Fruit fly (Drosophila melanogaster) whole organism, wandering third instar larva: Measurements from ENCODE around the gene CG32117.

Experiments used
- Abd-B ChIP-seq: fragments of >200 bp; optimal IDR thresholded peaks from 2 replicates; lab custom pipeline; 2017; ENCODE audit warnings: missing biosample characterization, missing genetic modification characterization
- CG9705 ChIP-seq: fragments of 200-800 bp; sonication (Bioruptor generic); optimal IDR thresholded peaks from 2 replicates; lab custom pipeline; 2018; ENCODE audit warnings: missing biosample characterization, mild to moderate bottlenecking, missing genetic modification characterization
- CrebA ChIP-seq: fragments of 200-800 bp; sonication (Bioruptor generic); optimal IDR thresholded peaks from 2 replicates; lab custom pipeline; 2016; ENCODE audit warnings: missing biosample characterization, mild to moderate bottlenecking, missing genetic modification characterization, borderline replicate concordance
- Dfd ChIP-seq: fragments of >200 bp; optimal IDR thresholded peaks from 2 replicates; lab custom pipeline; 2017; ENCODE audit warnings: missing biosample characterization, missing genetic modification characterization
- Dif ChIP-seq: fragments of 200-275, 200-300 bp; sonication (Bioruptor generic); optimal IDR thresholded peaks from 2 replicates; lab custom pipeline; 2018; ENCODE audit warnings: missing biosample characterization, missing genetic modification characterization; ENCODE audit not compliant: partially characterized antibody
- GATAd ChIP-seq: sonication (Bioruptor generic); optimal IDR thresholded peaks from 2 replicates; lab custom pipeline; 2016; ENCODE audit warnings: missing biosample characterization, missing genetic modification characterization
- HLH106 ChIP-seq: fragments of 200-800 bp; optimal IDR thresholded peaks from 3 replicates; lab custom pipeline; 2019; ENCODE audit warnings: missing biosample characterization, mild to moderate bottlenecking, missing genetic modification characterization, moderate library complexity
- Hr78 ChIP-seq: fragments of >200 bp; optimal IDR thresholded peaks from 2 replicates; lab custom pipeline; 2017; ENCODE audit warnings: missing biosample characterization, missing genetic modification characterization
- Hr83 ChIP-seq: fragments of 200-300 bp; sonication (Bioruptor generic); optimal IDR thresholded peaks from 2 replicates; lab custom pipeline; 2016; ENCODE audit warnings: missing biosample characterization, mild to moderate bottlenecking, missing genetic modification characterization, moderate library complexity; ENCODE audit not compliant: poor library complexity, severe bottlenecking
- Myc ChIP-seq: fragments of >200 bp; optimal IDR thresholded peaks from 2 replicates; lab custom pipeline; 2017
- N ChIP-seq: fragments of >200 bp; optimal IDR thresholded peaks from 2 replicates; lab custom pipeline; 2018; ENCODE audit warnings: missing biosample characterization, missing external identifiers, missing genetic modification characterization
- OdsH ChIP-seq: fragments of 200-800 bp; sonication (Bioruptor generic); optimal IDR thresholded peaks from 2 replicates; lab custom pipeline; 2016; ENCODE audit warnings: missing biosample characterization, mild to moderate bottlenecking, missing genetic modification characterization
- Rel ChIP-seq, 2 experiments: fragments of 200-800 bp; sonication (Bioruptor generic) in 1 of 2; optimal IDR thresholded peaks; 2 replicates in 1 of 2; 3 replicates in 1 of 2; lab custom pipeline; 2016 to 2019; ENCODE audit warnings: mild to moderate bottlenecking in 2 of 2, missing biosample characterization in 2 of 2, missing genetic modification characterization in 2 of 2, moderate library complexity in 1 of 2
- Vsx2 ChIP-seq: fragments of 200-300, 225-300 bp; sonication (Bioruptor generic); optimal IDR thresholded peaks from 2 replicates; lab custom pipeline; 2018; ENCODE audit warnings: missing biosample characterization, missing genetic modification characterization; ENCODE audit not compliant: partially characterized antibody
- br ChIP-seq: fragments of 200-800 bp; sonication (Bioruptor generic); optimal IDR thresholded peaks from 2 replicates; lab custom pipeline; 2016; ENCODE audit warnings: missing biosample characterization, missing genetic modification characterization
- brk ChIP-seq: fragments of 200-800 bp; sonication (Bioruptor generic); optimal IDR thresholded peaks from 2 replicates; lab custom pipeline; 2016; ENCODE audit warnings: missing biosample characterization, mild to moderate bottlenecking, missing genetic modification characterization
- dl ChIP-seq, 2 experiments: fragments of 175-275, 200-275 bp in 1 of 2; fragments of 200-275 bp in 1 of 2; sonication (Bioruptor generic); optimal IDR thresholded peaks; lab custom pipeline; 2018; ENCODE audit warnings: mild to moderate bottlenecking in 2 of 2, missing biosample characterization in 2 of 2, missing genetic modification characterization in 2 of 2, moderate library complexity in 2 of 2; ENCODE audit not compliant: partially characterized antibody in 2 of 2, insufficient read depth in 1 of 2
- dmrt93B ChIP-seq: fragments of 200-800 bp; sonication (Bioruptor generic); optimal IDR thresholded peaks from 2 replicates; lab custom pipeline; 2018; ENCODE audit warnings: missing biosample characterization, mild to moderate bottlenecking, missing genetic modification characterization
- dsf ChIP-seq: sonication (Bioruptor generic); optimal IDR thresholded peaks from 2 replicates; lab custom pipeline; 2016; ENCODE audit warnings: missing biosample characterization, missing genetic modification characterization, borderline replicate concordance
- ey ChIP-seq: fragments of 200-800 bp; sonication (Bioruptor generic); optimal IDR thresholded peaks from 2 replicates; lab custom pipeline; 2016; ENCODE audit warnings: missing biosample characterization, missing genetic modification characterization
- foxo ChIP-seq, 2 experiments: fragments of 200-800 bp; sonication (Bioruptor generic); optimal IDR thresholded peaks; 2 replicates in 1 of 2; 3 replicates in 1 of 2; lab custom pipeline; 2016 to 2017; ENCODE audit warnings: missing biosample characterization in 2 of 2, missing genetic modification characterization in 2 of 2
- jim ChIP-seq: fragments of 175-275, 200-325 bp; sonication (Bioruptor generic); optimal IDR thresholded peaks from 2 replicates; lab custom pipeline; 2016; ENCODE audit warnings: missing biosample characterization, mild to moderate bottlenecking, missing genetic modification characterization
- pan ChIP-seq: fragments of >200 bp; optimal IDR thresholded peaks from 2 replicates; lab custom pipeline; 2017
- psq ChIP-seq: fragments of 200-800 bp; sonication (Bioruptor generic); optimal IDR thresholded peaks from 3 replicates; lab custom pipeline; 2017; ENCODE audit warnings: missing biosample characterization, mild to moderate bottlenecking, missing genetic modification characterization, moderate library complexity
- rgr ChIP-seq: fragments of 200-800 bp; sonication (Bioruptor generic); optimal IDR thresholded peaks from 3 replicates; lab custom pipeline; 2016; ENCODE audit warnings: missing biosample characterization, mild to moderate bottlenecking, missing genetic modification characterization
- sage ChIP-seq: fragments of 200-800 bp; sonication (Bioruptor generic); optimal IDR thresholded peaks from 2 replicates; lab custom pipeline; 2016; ENCODE audit warnings: missing biosample characterization, mild to moderate bottlenecking, missing genetic modification characterization
- tai ChIP-seq: sonication (Bioruptor generic); optimal IDR thresholded peaks from 2 replicates; lab custom pipeline; 2016; ENCODE audit warnings: missing biosample characterization, missing genetic modification characterization
- usp ChIP-seq: fragments of >200 bp; optimal IDR thresholded peaks from 2 replicates; lab custom pipeline; 2017; ENCODE audit warnings: missing biosample characterization, missing genetic modification characterization
- woc ChIP-seq: sonication (Bioruptor generic); optimal IDR thresholded peaks from 2 replicates; lab custom pipeline; 2016; ENCODE audit warnings: missing biosample characterization, mild to moderate bottlenecking, missing genetic modification characterization

CG32117 gene

dm6 chr3L:12867956-12868443 is 35.5 kb downstream of the CG32117 start:
- no peak for TF ChIP-seq dl (GFP tag; optimal IDR thresholded peaks at IDR 0.05; lab: Kevin White, UChicago; ENCODE audit: insufficient read depth in 1 of 2, partially characterized antibody in 2 of 2)
- TF ChIP-seq Hr78, result no peak
- no peak for TF ChIP-seq woc (GFP tag; lab: Kevin White, UChicago)
- TF ChIP-seq N (GFP tag; lab: Kevin White, UChicago), result no peak
- no peak for TF ChIP-seq ey (GFP tag; lab: Kevin White, UChicago)

dm6 chr3L:12864472-12864871 is 39.0 kb downstream of the CG32117 start:
- TF ChIP-seq CrebA, result no peak
- no peak for TF ChIP-seq Hr83
- TF ChIP-seq Dfd (GFP tag; lab: Kevin White, UChicago), result peak; percentile 54

- TF ChIP-seq jim (GFP tag; lab: Kevin White, UChicago), result no peak
- no peak for TF ChIP-seq Myc (lab: Kevin White, UChicago)
- TF ChIP-seq psq (GFP tag; lab: Kevin White, UChicago), result no peak
- TF ChIP-seq dl (GFP tag; optimal IDR thresholded peaks at IDR 0.05; lab: Kevin White, UChicago; ENCODE audit: insufficient read depth in 1 of 2, partially characterized antibody in 2 of 2), result no peak
- no peak for TF ChIP-seq Dif (GFP tag; lab: Kevin White, UChicago)
- TF ChIP-seq sage (GFP tag; lab: Kevin White, UChicago), result no peak
- no peak for TF ChIP-seq brk
Measured at dm6 chr3L:12862820-12863219, 40.7 kb downstream of the CG32117 start, which contains the start of gene CG10943. Gene CG10943 (minus strand): TSS chr3L:12862920.

- TF ChIP-seq CG9705 (GFP tag; lab: Kevin White, UChicago) (no peak), N (GFP tag; lab: Kevin White, UChicago) (no peak), Rel (GFP tag; optimal IDR thresholded peaks at IDR 0.05; lab: Kevin White, UChicago) (no peak), Rel (tag; optimal IDR thresholded peaks at IDR 0.05; lab: Kevin White, UChicago) (peak; percentile 98), Myc (lab: Kevin White, UChicago) (peak; percentile 80), Dif (GFP tag; lab: Kevin White, UChicago) (peak; percentile 12), tai (no peak), CrebA (no peak), GATAd (GFP tag; lab: Kevin White, UChicago) (no peak), dmrt93B (GFP tag; lab: Kevin White, UChicago) (no peak), pan (no peak), Vsx2 (GFP tag; lab: Kevin White, UChicago) (peak; percentile 3)
Measured at dm6 chr3L:12861255-12861899, 42.1 kb downstream of the CG32117 start, which contains the start of gene CG32107. Gene CG32107 (minus strand): TSS chr3L:12861305.

- TF ChIP-seq br (GFP tag; lab: Kevin White, UChicago), result no peak
- no peak for TF ChIP-seq brk
- TF ChIP-seq tai, result no peak
- no peak for TF ChIP-seq Dfd (GFP tag; lab: Kevin White, UChicago)
- TF ChIP-seq dsf, result no peak
- no peak for TF ChIP-seq N (GFP tag; lab: Kevin White, UChicago)
- TF ChIP-seq Abd-B (GFP tag; lab: Kevin White, UChicago), result no peak
- TF ChIP-seq Rel (GFP tag; optimal IDR thresholded peaks at IDR 0.05; lab: Kevin White, UChicago), result no peak
- no peak for TF ChIP-seq Rel (tag; optimal IDR thresholded peaks at IDR 0.05; lab: Kevin White, UChicago)
- no peak for TF ChIP-seq jim (GFP tag; lab: Kevin White, UChicago)
- no peak for TF ChIP-seq CrebA
- no peak for TF ChIP-seq pan
- no peak for TF ChIP-seq usp (GFP tag; lab: Kevin White, UChicago)
- no peak for TF ChIP-seq foxo (GFP tag; optimal IDR thresholded peaks at IDR 0.05; lab: Kevin White, UChicago)
- no peak for TF ChIP-seq OdsH (GFP tag; lab: Kevin White, UChicago)
- no peak for TF ChIP-seq sage (GFP tag; lab: Kevin White, UChicago)
- TF ChIP-seq HLH106 (tag; lab: Kevin White, UChicago), result no peak
- TF ChIP-seq rgr, result no peak
Measured at dm6 chr3L:12857553-12858122, 45.9 kb downstream of the CG32117 start.
